Worm (Caenorhabditis elegans) whole organism, early embryonic: ENCODE results near the gene T26A5.2.

Experiments used
- ama-1 ChIP-seq: fragments of 150-350 bp; optimal IDR thresholded peaks from 2 replicates; lab custom pipeline; 2014
- flt-1 ChIP-seq: fragments of 200-800 bp; sonication (Bioruptor generic); IDR thresholded peaks from 2 replicates; pipeline ENCODE4 v1.3.6; 2022; ENCODE audit warnings: missing genetic modification characterization, missing compliant biosample characterization
- hnd-1 ChIP-seq: sonication (generic microtip); optimal IDR thresholded peaks from 2 replicates; lab custom pipeline; 2016; ENCODE audit warnings: missing genetic modification characterization, missing compliant biosample characterization

DNA sequence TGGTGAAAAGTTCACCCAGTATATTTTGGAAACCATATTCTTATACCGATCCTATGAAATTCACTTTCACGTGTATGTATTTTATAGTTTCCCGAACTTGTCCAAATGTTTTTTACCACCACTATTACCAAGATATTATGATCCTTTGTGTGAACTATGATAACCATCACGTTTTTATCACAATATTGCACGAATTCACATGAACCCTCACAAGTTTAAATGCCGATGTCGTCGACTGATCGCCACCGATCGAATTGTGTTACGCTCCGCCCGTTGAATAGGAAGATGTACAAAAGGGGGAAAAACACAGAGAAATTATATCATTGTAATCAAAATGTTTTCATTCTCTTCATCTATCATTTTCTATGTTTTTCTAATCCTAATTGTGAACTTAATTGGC, 41.2 kb downstream of the T26A5.2 start:
- TF ChIP-seq flt-1 (GFP tag; lab: Robert Waterston, UW) (no peak), hnd-1 (tag; lab: Kevin White, UChicago) (no peak), ama-1 (lab: Kevin White, UChicago) (no peak)
